Worm (Caenorhabditis elegans) whole organism, L2 larva: ENCODE data around the gene F53E2.2.

Source experiments
- ceh-82 ChIP-seq: fragments of 150-350 bp; optimal IDR thresholded peaks from 2 replicates; lab custom pipeline; 2014; ENCODE audit warnings: missing biosample characterization, missing genetic modification characterization
- elt-3 ChIP-seq: sonication (generic microtip); optimal IDR thresholded peaks from 2 replicates; lab custom pipeline; 2017; ENCODE audit warnings: missing biosample characterization, missing genetic modification characterization
- mdl-1 ChIP-seq, 2 experiments: fragments of 150-350 bp in 1 of 2; sonication (generic microtip) in 1 of 2; optimal IDR thresholded peaks; 2 replicates each; lab custom pipeline; 2017; ENCODE audit warnings: missing biosample characterization in 2 of 2, missing genetic modification characterization in 2 of 2
- nhr-10 ChIP-seq: sonication (generic microtip); optimal IDR thresholded peaks from 2 replicates; lab custom pipeline; 2017; ENCODE audit warnings: missing biosample characterization, missing genetic modification characterization
- nhr-11 ChIP-seq: fragments of 150-350 bp; optimal IDR thresholded peaks from 2 replicates; lab custom pipeline; 2014; ENCODE audit warnings: missing biosample characterization, missing genetic modification characterization
- nhr-12 ChIP-seq: fragments of 150-350 bp; optimal IDR thresholded peaks from 2 replicates; lab custom pipeline; 2014; ENCODE audit warnings: missing biosample characterization, missing genetic modification characterization
- unc-39 ChIP-seq: fragments of 150-350 bp; optimal IDR thresholded peaks from 2 replicates; lab custom pipeline; 2014; ENCODE audit warnings: missing biosample characterization, missing genetic modification characterization

DNA sequence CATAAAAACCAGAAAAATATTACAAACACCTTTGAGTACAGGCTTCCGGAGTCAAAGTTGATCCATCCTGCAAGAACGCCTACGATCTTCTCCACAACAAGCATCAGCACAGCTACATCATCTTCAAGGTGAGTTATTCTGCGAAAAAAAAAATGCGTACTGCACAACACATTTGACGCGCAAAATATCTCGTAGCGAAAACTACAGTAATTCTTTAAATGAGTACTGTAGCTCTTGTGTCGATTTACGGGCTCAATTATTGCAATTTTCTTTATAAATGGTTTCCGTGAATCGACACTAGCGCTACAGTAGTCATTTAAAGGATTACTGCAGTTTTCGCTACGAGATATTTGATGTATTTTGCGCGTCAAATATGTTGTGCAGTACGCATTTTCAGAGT lies 2.0 kb downstream of the F53E2.2 start:
- TF ChIP-seq nhr-11 (tag; lab: Kevin White, UChicago) = no peak
- TF ChIP-seq elt-3 (tag; lab: Kevin White, UChicago) = no peak
- TF ChIP-seq ceh-82 (tag; lab: Kevin White, UChicago) = no peak
- no peak for TF ChIP-seq nhr-12
- TF ChIP-seq nhr-10 (tag; lab: Kevin White, UChicago) = no peak
- no peak for TF ChIP-seq unc-39 (tag; lab: Kevin White, UChicago)
- no peak for TF ChIP-seq mdl-1 (tag; optimal IDR thresholded peaks at IDR 0.05; lab: Kevin White, UChicago)
